Worm (Caenorhabditis elegans): ENCODE data around the gene rap-2.

Gene rap-2

ce11 chrV:15087207-15087706, 23.4 kb upstream of the rap-2 start, which contains the start of the genes C01G10.15 and C01G10.6:
Gene C01G10.15 (minus strand): TSS chrV:15087307.
Gene C01G10.6 (plus strand): TSS chrV:15087656.
- TF ChIP-seq ets-4 (tag; optimal IDR thresholded peaks at IDR 0.05) (no peak), hlh-6 (tag; optimal IDR thresholded peaks at IDR 0.05) (no peak), pat-9 (tag; optimal IDR thresholded peaks at IDR 0.05) (no peak), Y22D7AL.16 (tag; optimal IDR thresholded peaks at IDR 0.05) (no peak), syd-9 (tag; optimal IDR thresholded peaks at IDR 0.05) (no peak), odd-2 (tag; optimal IDR thresholded peaks at IDR 0.05) (no peak), T23F11.4 (GFP tag; optimal IDR thresholded peaks at IDR 0.05) (no peak), ceh-31 (tag; optimal IDR thresholded peaks at IDR 0.05) (no peak), ceh-6 (GFP tag; optimal IDR thresholded peaks at IDR 0.05) (no peak), ceh-24 (tag; optimal IDR thresholded peaks at IDR 0.05) (no peak), ceh-34 (tag; optimal IDR thresholded peaks at IDR 0.05) (no peak), sdc-2 (tag; optimal IDR thresholded peaks at IDR 0.05) (no peak), nhr-232 (tag; optimal IDR thresholded peaks at IDR 0.05) (no peak), pag-3 (tag; optimal IDR thresholded peaks at IDR 0.05; ENCODE audit: borderline replicate concordance) (no peak), fkh-10 (GFP tag; optimal IDR thresholded peaks at IDR 0.05) (no peak)

ce11 chrV:15085335-15085800, 21.5 kb upstream of the rap-2 start, which contains the start of the genes ahsa-1 and C01G10.7:
Gene ahsa-1 (minus strand): TSS chrV:15085385.
Gene C01G10.7 (plus strand): TSS chrV:15085747.
- peak; percentile 84 for TF ChIP-seq ref-2 (tag; optimal IDR thresholded peaks at IDR 0.05)
- peak; percentile 83 for TF ChIP-seq nfya-1 (tag; optimal IDR thresholded peaks at IDR 0.05)
- TF ChIP-seq unc-55 (GFP tag; optimal IDR thresholded peaks at IDR 0.05): no peak
- TF ChIP-seq pax-1 (tag; optimal IDR thresholded peaks at IDR 0.05): peak; percentile 40
- peak; percentile 80 for TF ChIP-seq rnt-1 (tag; optimal IDR thresholded peaks at IDR 0.05)
- TF ChIP-seq tbx-7 (tag; optimal IDR thresholded peaks at IDR 0.05): peak; percentile 92
- TF ChIP-seq fax-1 (tag; optimal IDR thresholded peaks at IDR 0.05): peak; percentile 67
- peak; percentile 70 for TF ChIP-seq ztf-16 (tag; optimal IDR thresholded peaks at IDR 0.05)
- TF ChIP-seq ceh-19 (GFP tag; optimal IDR thresholded peaks at IDR 0.05): peak; percentile 21
- TF ChIP-seq pros-1 (tag; optimal IDR thresholded peaks at IDR 0.05): no peak
- peak; percentile 48 for TF ChIP-seq ahr-1 (tag; optimal IDR thresholded peaks at IDR 0.05)
- TF ChIP-seq unc-3 (GFP tag; conservative IDR thresholded peaks at IDR 0.05): peak; percentile 40; the same call in 1 of the 2 replicates
- TF ChIP-seq unc-3 (tag; optimal IDR thresholded peaks at IDR 0.05): peak; percentile 0
- TF ChIP-seq ceh-34 (tag; optimal IDR thresholded peaks at IDR 0.05): peak; percentile 68
- peak; percentile 10 for TF ChIP-seq syd-9 (tag; optimal IDR thresholded peaks at IDR 0.05)
- TF ChIP-seq sox-2 (GFP tag; IDR thresholded peaks at IDR 0.05): no peak
- TF ChIP-seq ceh-30 (tag; optimal IDR thresholded peaks at IDR 0.05): peak; percentile 67
- peak; percentile 51 for TF ChIP-seq sdc-2 (tag; optimal IDR thresholded peaks at IDR 0.05)
- peak; percentile 77 for TF ChIP-seq F13H6.1 (tag; optimal IDR thresholded peaks at IDR 0.05)
- TF ChIP-seq pha-4 (tag; optimal IDR thresholded peaks at IDR 0.05): no peak
- peak; percentile 31 for TF ChIP-seq pha-2 (tag; optimal IDR thresholded peaks at IDR 0.05)
- no peak for TF ChIP-seq T23F11.4 (GFP tag; optimal IDR thresholded peaks at IDR 0.05)
- peak; percentile 97 for TF ChIP-seq ets-4 (tag; optimal IDR thresholded peaks at IDR 0.05)
- peak; percentile 96 for TF ChIP-seq tbx-2 (tag; optimal IDR thresholded peaks at IDR 0.05)
- no peak for TF ChIP-seq K02D7.2 (tag; optimal IDR thresholded peaks at IDR 0.05)
- peak; percentile 98 for TF ChIP-seq ceh-31 (tag; optimal IDR thresholded peaks at IDR 0.05)
- TF ChIP-seq pat-9 (tag; optimal IDR thresholded peaks at IDR 0.05): no peak
- peak; percentile 76 for TF ChIP-seq elt-2 (tag; optimal IDR thresholded peaks at IDR 0.05)
- TF ChIP-seq unc-86 (tag; optimal IDR thresholded peaks at IDR 0.05): peak; percentile 72
- TF ChIP-seq ceh-24 (tag; optimal IDR thresholded peaks at IDR 0.05): no peak
- TF ChIP-seq ceh-14 (tag; optimal IDR thresholded peaks at IDR 0.05): peak; percentile 94
- peak; percentile 86 for TF ChIP-seq hlh-8 (tag; optimal IDR thresholded peaks at IDR 0.05)
- TF ChIP-seq fkh-10 (GFP tag; optimal IDR thresholded peaks at IDR 0.05): no peak
- TF ChIP-seq ceh-2 (tag; optimal IDR thresholded peaks at IDR 0.05): peak; percentile 97
- TF ChIP-seq sox-4 (tag; optimal IDR thresholded peaks at IDR 0.05): no peak
- peak; percentile 81 for TF ChIP-seq ceh-18 (tag; optimal IDR thresholded peaks at IDR 0.05)
- TF ChIP-seq madf-2 (tag; optimal IDR thresholded peaks at IDR 0.05): peak; percentile 35
- TF ChIP-seq hlh-6 (tag; optimal IDR thresholded peaks at IDR 0.05): peak; percentile 15
- TF ChIP-seq hlh-13 (GFP tag; optimal IDR thresholded peaks at IDR 0.05): peak; percentile 28
- no peak for TF ChIP-seq nhr-11 (tag; optimal IDR thresholded peaks at IDR 0.05)
- TF ChIP-seq ceh-9 (tag; optimal IDR thresholded peaks at IDR 0.05): no peak
- peak; percentile 62 for TF ChIP-seq fkh-6 (tag; optimal IDR thresholded peaks at IDR 0.05)
- TF ChIP-seq ceh-48 (tag; optimal IDR thresholded peaks at IDR 0.05): peak; percentile 29
- no peak for TF ChIP-seq odd-2 (tag; optimal IDR thresholded peaks at IDR 0.05)
- TF ChIP-seq C08G9.2 (tag; optimal IDR thresholded peaks at IDR 0.05): peak; percentile 94
- no peak for TF ChIP-seq Y22D7AL.16 (tag; optimal IDR thresholded peaks at IDR 0.05)
